Worm (Caenorhabditis elegans): ENCODE measurements around the gene col-8.

ce11 chrIII:7029105-7029504, 8.7 kb upstream of the col-8 start, which contains the start of gene cyk-1:
- no peak for TF ChIP-seq cog-1 (tag; optimal IDR thresholded peaks at IDR 0.05)
- TF ChIP-seq ref-1 (GFP tag; conservative IDR thresholded peaks at IDR 0.05) = no peak
- no peak for TF ChIP-seq T22C8.4 (GFP tag; IDR thresholded peaks at IDR 0.05)
- TF ChIP-seq flt-1 (GFP tag; IDR thresholded peaks at IDR 0.05) = no peak
- no peak for TF ChIP-seq ztf-29 (GFP tag; IDR thresholded peaks at IDR 0.05)
- TF ChIP-seq tab-1 (GFP tag; IDR thresholded peaks at IDR 0.05) = no peak
- no peak for TF ChIP-seq ztf-23 (GFP tag; IDR thresholded peaks at IDR 0.05)
- no peak for TF ChIP-seq klf-2 (GFP tag; conservative IDR thresholded peaks at IDR 0.05)
